Worm (Caenorhabditis elegans): Measurements from ENCODE around the gene C10B5.3.

The C10B5.3 gene

ce11 chrV:8569841-8570361, 18.1 kb downstream of the C10B5.3 start, which contains the start of the genes F25G6.9 and symk-1 (continued):
- no peak for TF ChIP-seq nhr-179 (tag; optimal IDR thresholded peaks at IDR 0.05)
- no peak for TF ChIP-seq B0035.1 (tag; optimal IDR thresholded peaks at IDR 0.05)
- TF ChIP-seq ceh-27 (GFP tag; optimal IDR thresholded peaks at IDR 0.05): no peak
- no peak for TF ChIP-seq F10E7.11 (tag; optimal IDR thresholded peaks at IDR 0.05)
- TF ChIP-seq snpc-1.3 (tag; optimal IDR thresholded peaks at IDR 0.05; ENCODE audit: insufficient read depth): no peak
- no peak for TF ChIP-seq ceh-58 (GFP tag; IDR thresholded peaks at IDR 0.05)
- no peak for TF ChIP-seq C17E4.6 (GFP tag; IDR thresholded peaks at IDR 0.05)
- TF ChIP-seq ZK185.1 (tag; optimal IDR thresholded peaks at IDR 0.05; ENCODE audit: poor library complexity, severe bottlenecking): peak; percentile 45
- no peak for TF ChIP-seq chd-7 (tag; optimal IDR thresholded peaks at IDR 0.05)
- TF ChIP-seq Y53G8AR.9 (GFP tag; conservative IDR thresholded peaks at IDR 0.05): 0 out of 2 replicates have a peak, but pooled peaks have one; percentile 25
- no peak for TF ChIP-seq atf-7 (tag; optimal IDR thresholded peaks at IDR 0.05)
- TF ChIP-seq dox-1 (GFP tag; IDR thresholded peaks at IDR 0.05): peak; percentile 55; the same call in 1 of the 2 replicates
- peak; percentile 23; the same call in 1 of the 2 replicates for TF ChIP-seq D2030.7 (GFP tag; IDR thresholded peaks at IDR 0.05)
- TF ChIP-seq tbx-9 (tag; optimal IDR thresholded peaks at IDR 0.05; ENCODE audit: borderline replicate concordance): no peak
- no peak for TF ChIP-seq bed-1 (GFP tag; IDR thresholded peaks at IDR 0.05)
- TF ChIP-seq ztf-26 (tag; optimal IDR thresholded peaks at IDR 0.05): no peak
- TF ChIP-seq ztf-18 (tag; optimal IDR thresholded peaks at IDR 0.05): peak; percentile 96
- no peak for TF ChIP-seq cebp-1 (GFP tag; IDR thresholded peaks at IDR 0.05)
- peak; percentile 57 for TF ChIP-seq cebp-1 (tag; optimal IDR thresholded peaks at IDR 0.05)
- peak; percentile 27 for TF ChIP-seq efl-1 (GFP tag; optimal IDR thresholded peaks at IDR 0.05)
- peak; percentile 64 for TF ChIP-seq pbrm-1 (GFP tag; IDR thresholded peaks at IDR 0.05)
- TF ChIP-seq nfya-1 (tag; optimal IDR thresholded peaks at IDR 0.05; ENCODE audit: borderline replicate concordance, insufficient read depth): no peak
- TF ChIP-seq B0261.1 (tag; optimal IDR thresholded peaks at IDR 0.05): no peak
- peak; percentile 19 for TF ChIP-seq snpc-3.4 (tag; optimal IDR thresholded peaks at IDR 0.05)
- TF ChIP-seq F33H1.4 (GFP tag; IDR thresholded peaks at IDR 0.05): peak; percentile 42
- no peak for TF ChIP-seq ets-4 (GFP tag; optimal IDR thresholded peaks at IDR 0.05)
- TF ChIP-seq ceh-91 (GFP tag; IDR thresholded peaks at IDR 0.05): no peak
- TF ChIP-seq snpc-4 (GFP tag; optimal IDR thresholded peaks at IDR 0.05): no peak
- TF ChIP-seq snpc-4 (tag; optimal IDR thresholded peaks at IDR 0.05): peak in 2 of 4 experiments; percentile 42 to 55
- no peak for TF ChIP-seq egl-44 (GFP tag; IDR thresholded peaks at IDR 0.05)
- TF ChIP-seq K11D2.4 (GFP tag; IDR thresholded peaks at IDR 0.05): peak; percentile 57; the same call in 1 of the 2 replicates
- no peak for TF ChIP-seq nfya-2 (GFP tag; IDR thresholded peaks at IDR 0.05)
- TF ChIP-seq B0019.2 (GFP tag; conservative IDR thresholded peaks at IDR 0.05): no peak
- no peak for TF ChIP-seq ztf-3 (GFP tag; optimal IDR thresholded peaks at IDR 0.05)
- TF ChIP-seq tbp1 (GFP tag; optimal IDR thresholded peaks at IDR 0.05): peak; percentile 17
- no peak for TF ChIP-seq madf-8 (GFP tag; conservative IDR thresholded peaks at IDR 0.05)
- TF ChIP-seq F39B2.1 (GFP tag; IDR thresholded peaks at IDR 0.05): no peak
- TF ChIP-seq xnd-1 (tag; optimal IDR thresholded peaks at IDR 0.05): peak; percentile 27
- peak; percentile 37 for TF ChIP-seq lsl-1 (GFP tag; optimal IDR thresholded peaks at IDR 0.05)
- peak; percentile 52 for TF ChIP-seq lin-54 (GFP tag; optimal IDR thresholded peaks at IDR 0.05)
- peak; percentile 72 for TF ChIP-seq lin-40 (tag; optimal IDR thresholded peaks at IDR 0.05)
- TF ChIP-seq hmg-1.2 (GFP tag; IDR thresholded peaks at IDR 0.05): peak; percentile 26; the same call in 1 of the 2 replicates
- no peak for TF ChIP-seq akir-1 (GFP tag; optimal IDR thresholded peaks at IDR 0.05)
- no peak for TF ChIP-seq mes-4 (tag; optimal IDR thresholded peaks at IDR 0.05)
- no peak for TF ChIP-seq nfyb-1 (GFP tag; IDR thresholded peaks at IDR 0.05)
- no peak for TF ChIP-seq mel-28 (tag; optimal IDR thresholded peaks at IDR 0.05; ENCODE audit: borderline replicate concordance)
- TF ChIP-seq lin-35 (GFP tag; optimal IDR thresholded peaks at IDR 0.05): peak in 1 of 3 experiments; percentile 42

Measured in whole organism, young adult.